Worm (Caenorhabditis elegans) whole organism, L1 larva: ENCODE data around the gene mgrn-1.

Experiments used
- C16A3.4 ChIP-seq: fragments of 150-350 bp; optimal IDR thresholded peaks from 2 replicates; lab custom pipeline; 2014; ENCODE audit warnings: missing biosample characterization, missing genetic modification characterization
- aha-1 ChIP-seq: fragments of 150-350 bp; optimal IDR thresholded peaks from 2 replicates; lab custom pipeline; 2014; ENCODE audit warnings: missing biosample characterization, missing genetic modification characterization
- aly-2 ChIP-seq: fragments of 150-350 bp; optimal IDR thresholded peaks from 2 replicates; lab custom pipeline; 2014; ENCODE audit warnings: missing biosample characterization, missing genetic modification characterization
- ama-1 ChIP-seq: fragments of 150-350 bp; optimal IDR thresholded peaks from 2 replicates; lab custom pipeline; 2014
- blmp-1 ChIP-seq: fragments of 150-350 bp; optimal IDR thresholded peaks from 2 replicates; lab custom pipeline; 2014; ENCODE audit warnings: missing biosample characterization, missing genetic modification characterization
- ceh-63 ChIP-seq: fragments of 200-800 bp; sonication (Bioruptor generic); optimal IDR thresholded peaks from 2 replicates; lab custom pipeline; 2018; ENCODE audit warnings: mild to moderate bottlenecking, missing genetic modification characterization, missing compliant biosample characterization
- ceh-88 ChIP-seq: fragments of 200-800 bp; sonication (Bioruptor generic); IDR thresholded peaks from 2 replicates; pipeline ENCODE4 v1.3.6; 2022; ENCODE audit warnings: missing genetic modification characterization, missing compliant biosample characterization
- efl-1 ChIP-seq, 4 experiments: fragments of 150-350 bp; optimal IDR thresholded peaks in 3 of 4; peaks in 1 of 4; 1 replicate in 1 of 4; 2 replicates in 3 of 4; lab custom pipeline; 2014; ENCODE audit warnings: missing biosample characterization in 2 of 4, missing genetic modification characterization in 2 of 4, missing genetic modification reagents in 2 of 4
- efl-3 ChIP-seq: fragments of 200-800 bp; sonication (Bioruptor generic); optimal IDR thresholded peaks from 2 replicates; lab custom pipeline; 2018; ENCODE audit warnings: mild to moderate bottlenecking, missing genetic modification characterization, missing compliant biosample characterization
- egl-27 ChIP-seq, 2 experiments: fragments of 150-350 bp in 1 of 2; sonication (generic microtip); optimal IDR thresholded peaks; 3 replicates each; lab custom pipeline; 2017 to 2018; ENCODE audit warnings: missing biosample characterization in 2 of 2, missing genetic modification characterization in 2 of 2, missing genetic modification reagents in 2 of 2
- ets-5 ChIP-seq: fragments of 200-800 bp; sonication (Bioruptor generic); IDR thresholded peaks from 2 replicates; pipeline ENCODE4 v1.3.6; 2022; ENCODE audit warnings: missing genetic modification characterization, missing compliant biosample characterization
- fkh-10 ChIP-seq: sonication (generic microtip); optimal IDR thresholded peaks from 2 replicates; lab custom pipeline; 2017; ENCODE audit warnings: missing biosample characterization, missing genetic modification reagents, missing genetic modification characterization
- fkh-4 ChIP-seq: sonication (generic microtip); optimal IDR thresholded peaks from 2 replicates; lab custom pipeline; 2016; ENCODE audit warnings: missing compliant biosample characterization, missing genetic modification characterization, borderline replicate concordance
- fos-1 ChIP-seq: fragments of 150-350 bp; optimal IDR thresholded peaks from 2 replicates; lab custom pipeline; 2014; ENCODE audit warnings: missing biosample characterization, missing genetic modification characterization
- lir-3 ChIP-seq: sonication (generic microtip); optimal IDR thresholded peaks from 2 replicates; lab custom pipeline; 2016; ENCODE audit warnings: mild to moderate bottlenecking, missing genetic modification characterization, moderate library complexity, missing compliant biosample characterization; ENCODE audit not compliant: poor library complexity
- lsy-2 ChIP-seq, 2 experiments: fragments of 150-350 bp; optimal IDR thresholded peaks; 2 replicates each; lab custom pipeline; 2014; ENCODE audit warnings: missing biosample characterization in 2 of 2, missing genetic modification characterization in 2 of 2
- mab-9 ChIP-seq: fragments of 200-800 bp; sonication (Bioruptor generic); IDR thresholded peaks from 2 replicates; pipeline ENCODE4 v1.3.6; 2022; ENCODE audit warnings: missing genetic modification reagents, missing genetic modification characterization, missing compliant biosample characterization
- mdl-1 ChIP-seq, 2 experiments: fragments of 150-350 bp; optimal IDR thresholded peaks; 2 replicates each; lab custom pipeline; 2014 to 2017; ENCODE audit warnings: missing biosample characterization in 2 of 2, missing genetic modification characterization in 2 of 2, inconsistent platforms in 1 of 2
- mef-2 ChIP-seq: fragments of 150-350 bp; optimal IDR thresholded peaks from 2 replicates; lab custom pipeline; 2014; ENCODE audit warnings: missing biosample characterization, missing genetic modification characterization
- nhr-19 ChIP-seq: fragments of 200-800 bp; sonication (Bioruptor generic); conservative IDR thresholded peaks from 2 replicates; pipeline ENCODE4 v1.3.6; 2022; ENCODE audit warnings: missing genetic modification characterization, missing compliant biosample characterization
- nhr-28 ChIP-seq: fragments of 150-350 bp; optimal IDR thresholded peaks from 2 replicates; lab custom pipeline; 2014; ENCODE audit warnings: missing biosample characterization, missing genetic modification characterization
- nhr-71 ChIP-seq: sonication (generic microtip); optimal IDR thresholded peaks from 2 replicates; lab custom pipeline; 2016; ENCODE audit warnings: mild to moderate bottlenecking, missing genetic modification characterization, moderate library complexity, missing compliant biosample characterization
- nhr-76 ChIP-seq: sonication (generic microtip); optimal IDR thresholded peaks from 2 replicates; lab custom pipeline; 2017; ENCODE audit warnings: missing biosample characterization, missing genetic modification characterization
- nhr-84 ChIP-seq: sonication (generic microtip); optimal IDR thresholded peaks from 2 replicates; lab custom pipeline; 2017; ENCODE audit warnings: missing biosample characterization, missing genetic modification characterization
- nhr-85 ChIP-seq: sonication (generic microtip); peaks from one replicate; lab custom pipeline; 2016; ENCODE audit warnings: missing genetic modification characterization, inconsistent platforms, missing compliant biosample characterization
- nhr-90 ChIP-seq: sonication (generic microtip); optimal IDR thresholded peaks from 2 replicates; lab custom pipeline; 2016; ENCODE audit warnings: mild to moderate bottlenecking, missing genetic modification characterization, missing compliant biosample characterization; ENCODE audit not compliant: poor library complexity
- rnt-1 ChIP-seq: sonication (generic microtip); optimal IDR thresholded peaks from 2 replicates; lab custom pipeline; 2016; ENCODE audit warnings: mild to moderate bottlenecking, missing genetic modification characterization, moderate library complexity, missing compliant biosample characterization
- skn-1 ChIP-seq: fragments of 150-350 bp; optimal IDR thresholded peaks from 2 replicates; lab custom pipeline; 2014; ENCODE audit warnings: missing biosample characterization, missing genetic modification characterization
- snpc-4 ChIP-seq: fragments of 150-350 bp; optimal IDR thresholded peaks from 2 replicates; lab custom pipeline; 2014; ENCODE audit warnings: missing biosample characterization, missing genetic modification characterization
- snu-23 ChIP-seq: sonication (generic microtip); optimal IDR thresholded peaks from 2 replicates; lab custom pipeline; 2016; ENCODE audit warnings: missing genetic modification characterization, missing compliant biosample characterization
- sptf-1 ChIP-seq: fragments of 150-350 bp; optimal IDR thresholded peaks from 2 replicates; lab custom pipeline; 2014; ENCODE audit warnings: missing biosample characterization, missing genetic modification characterization
- sup-37 ChIP-seq: fragments of 200-800 bp; sonication (Bioruptor generic); optimal IDR thresholded peaks from 2 replicates; lab custom pipeline; 2018; ENCODE audit warnings: mild to moderate bottlenecking, missing genetic modification characterization, missing compliant biosample characterization
- swsn-7 ChIP-seq: sonication (generic microtip); optimal IDR thresholded peaks from 2 replicates; lab custom pipeline; 2016; ENCODE audit warnings: missing genetic modification characterization, missing compliant biosample characterization
- unc-130 ChIP-seq: fragments of 150-350 bp; optimal IDR thresholded peaks from 2 replicates; lab custom pipeline; 2017; ENCODE audit warnings: missing biosample characterization, missing genetic modification characterization, inconsistent platforms
- unc-98 ChIP-seq: fragments of 200-800 bp; sonication (Bioruptor generic); IDR thresholded peaks from 2 replicates; pipeline ENCODE4 v1.3.6; 2022; ENCODE audit warnings: missing genetic modification characterization, missing compliant biosample characterization
- vab-15 ChIP-seq: sonication (generic microtip); optimal IDR thresholded peaks from 2 replicates; lab custom pipeline; 2017; ENCODE audit warnings: missing genotype, mild to moderate bottlenecking, missing genetic modification characterization, missing compliant biosample characterization
- xbp-1 ChIP-seq: sonication (generic microtip); optimal IDR thresholded peaks from 2 replicates; lab custom pipeline; 2016; ENCODE audit warnings: missing genetic modification characterization, missing compliant biosample characterization
- zag-1 ChIP-seq: fragments of 150-350 bp; optimal IDR thresholded peaks from 2 replicates; lab custom pipeline; 2014; ENCODE audit warnings: missing biosample characterization, missing genetic modification characterization
- ztf-4 ChIP-seq: fragments of 150-350 bp; optimal IDR thresholded peaks from 2 replicates; lab custom pipeline; 2014; ENCODE audit warnings: missing biosample characterization, missing genetic modification characterization

The mgrn-1 gene

ce11 chrX:14287888-14288287, 23.6 kb downstream of the mgrn-1 start (continued):
- TF ChIP-seq rnt-1 (tag; lab: Kevin White, UChicago) = peak; percentile 92
- peak; percentile 22 for TF ChIP-seq swsn-7 (tag; lab: Kevin White, UChicago)
- TF ChIP-seq nhr-76 (tag; lab: Kevin White, UChicago) = no peak
- no peak for TF ChIP-seq ceh-63 (GFP tag; lab: Kevin White, UChicago)
- TF ChIP-seq ceh-88 (GFP tag; lab: Robert Waterston, UW) = no peak
- TF ChIP-seq nhr-71 = peak; percentile 86
- no peak for TF ChIP-seq skn-1 (tag; lab: Kevin White, UChicago)
- TF ChIP-seq aly-2 = no peak
- no peak for TF ChIP-seq nhr-90
- TF ChIP-seq lir-3 = no peak
- no peak for TF ChIP-seq ets-5 (GFP tag; lab: Robert Waterston, UW)
- no peak for TF ChIP-seq fkh-4 (tag; lab: Kevin White, UChicago)
- TF ChIP-seq snpc-4 (tag; lab: Kevin White, UChicago) = no peak
- TF ChIP-seq ama-1 = no peak
- TF ChIP-seq unc-130 (tag; lab: Kevin White, UChicago) = peak; percentile 40
- TF ChIP-seq mdl-1 (tag; optimal IDR thresholded peaks at IDR 0.05; lab: Kevin White, UChicago) = peak in 1 of 2 experiments; percentile 32
- no peak for TF ChIP-seq mab-9 (GFP tag; lab: Robert Waterston, UW)
- peak; percentile 65 for TF ChIP-seq nhr-19 (GFP tag; lab: Robert Waterston, UW)
- TF ChIP-seq, all 84 proteins: peak for 14

ce11 chrX:14281526-14281925, 30.0 kb downstream of the mgrn-1 start, which contains the start of gene E02H4.2:
Gene E02H4.2, minus strand, starts transcription at chrX:14281626.
- TF ChIP-seq snu-23 (GFP tag; lab: Kevin White, UChicago) (no peak), nhr-84 (tag; lab: Kevin White, UChicago) (no peak), ztf-4 (tag; lab: Kevin White, UChicago) (no peak), efl-1 (optimal IDR thresholded peaks at IDR 0.05; lab: Kevin White, UChicago) (no peak), efl-1 (GFP tag; optimal IDR thresholded peaks at IDR 0.05 in 1 of 2; lab: Kevin White, UChicago) (peak in 1 of 2 experiments; percentile 9), mef-2 (tag; lab: Kevin White, UChicago) (no peak), aha-1 (tag; lab: Kevin White, UChicago) (no peak)

- TF ChIP-seq egl-27 (tag; optimal IDR thresholded peaks at IDR 0.05; lab: Kevin White, UChicago) = no peak
- TF ChIP-seq C16A3.4 (tag; lab: Kevin White, UChicago) = no peak
- TF ChIP-seq mdl-1 (tag; optimal IDR thresholded peaks at IDR 0.05; lab: Kevin White, UChicago) = no peak
- TF ChIP-seq fos-1 (tag; lab: Kevin White, UChicago) = no peak
- TF ChIP-seq xbp-1 (tag; lab: Kevin White, UChicago) = no peak
- TF ChIP-seq blmp-1 = no peak
- TF ChIP-seq nhr-76 (tag; lab: Kevin White, UChicago) = no peak
- TF ChIP-seq zag-1 (tag; lab: Kevin White, UChicago) = no peak
- TF ChIP-seq efl-3 (GFP tag; lab: Kevin White, UChicago) = no peak
- TF ChIP-seq vab-15 (tag; lab: Kevin White, UChicago) = no peak
- no peak for TF ChIP-seq lsy-2 (tag; optimal IDR thresholded peaks at IDR 0.05; lab: Kevin White, UChicago)
- no peak for TF ChIP-seq unc-98 (GFP tag; lab: Robert Waterston, UW)
- no peak for TF ChIP-seq nhr-28 (tag; lab: Kevin White, UChicago)
- TF ChIP-seq sup-37 (GFP tag; lab: Kevin White, UChicago) = no peak
- no peak for TF ChIP-seq nhr-85 (tag; lab: Kevin White, UChicago)
- TF ChIP-seq fkh-10 (GFP tag; lab: Kevin White, UChicago) = no peak
- no peak for TF ChIP-seq sptf-1
Observed at ce11 chrX:14267781-14268180, 43.7 kb downstream of the mgrn-1 start, which contains the start of gene del-1. Gene del-1, plus strand, starts transcription at chrX:14268081.
